Worm (Caenorhabditis elegans) whole organism, L4 larva: ENCODE data around the gene gsr-1.

Source experiments
- F44E2.7 ChIP-seq: fragments of 200-800 bp; sonication (Bioruptor generic); IDR thresholded peaks from 2 replicates; pipeline ENCODE4 v2.1.2; 2022; ENCODE audit warnings: missing genetic modification characterization, missing compliant biosample characterization
- F49E8.2 ChIP-seq: sonication (generic microtip); optimal IDR thresholded peaks from 2 replicates; lab custom pipeline; 2016; ENCODE audit warnings: missing compliant biosample characterization, mild to moderate bottlenecking, missing genetic modification characterization, borderline replicate concordance
- Y105C5A.15 ChIP-seq: fragments of 200-800 bp; sonication (Bioruptor generic); IDR thresholded peaks from 2 replicates; pipeline ENCODE4 v1.3.6; 2022; ENCODE audit warnings: missing genetic modification characterization, missing compliant biosample characterization
- Y75B8A.6 ChIP-seq: fragments of 200-800 bp; sonication (Bioruptor generic); IDR thresholded peaks from 2 replicates; pipeline ENCODE4 v1.3.6; 2022; ENCODE audit warnings: missing genetic modification reagents, missing genetic modification characterization, missing compliant biosample characterization
- ZK337.2 ChIP-seq: fragments of 200-800 bp; sonication (Bioruptor generic); IDR thresholded peaks from 2 replicates; pipeline ENCODE4 v1.3.6; 2022; ENCODE audit warnings: missing genetic modification reagents, missing genetic modification characterization, missing compliant biosample characterization
- aha-1 ChIP-seq: fragments of 150-350 bp; peaks from one replicate; lab custom pipeline; 2014; ENCODE audit warnings: missing biosample characterization, missing genetic modification characterization
- arid-1 ChIP-seq: fragments of 200-800 bp; sonication (Bioruptor generic); conservative IDR thresholded peaks from 2 replicates; pipeline ENCODE4 v1.3.6; 2022; ENCODE audit warnings: missing genetic modification reagents, missing genetic modification characterization, missing compliant biosample characterization
- attf-4 ChIP-seq: sonication (generic microtip); optimal IDR thresholded peaks from 3 replicates; lab custom pipeline; 2017; ENCODE audit warnings: missing biosample characterization, missing genetic modification characterization
- ceh-20 ChIP-seq: fragments of 200-800 bp; sonication (Bioruptor generic); IDR thresholded peaks from 2 replicates; pipeline ENCODE4 v1.3.6; 2022; ENCODE audit warnings: missing genetic modification reagents, missing genetic modification characterization, missing compliant biosample characterization
- ceh-82 ChIP-seq: sonication (generic microtip); optimal IDR thresholded peaks from 2 replicates; lab custom pipeline; 2017; ENCODE audit warnings: missing biosample characterization, missing genetic modification characterization
- daf-16 ChIP-seq, 3 experiments: sonication (generic microtip); optimal IDR thresholded peaks; 2 replicates each; lab custom pipeline; 2016 to 2017; ENCODE audit warnings: missing genetic modification characterization in 3 of 3, missing genetic modification reagents in 3 of 3, mild to moderate bottlenecking in 2 of 3, missing compliant biosample characterization in 2 of 3, missing biosample characterization in 1 of 3, moderate library complexity in 1 of 3
- daf-19 ChIP-seq: fragments of 200-800 bp; sonication (Bioruptor generic); conservative IDR thresholded peaks from 2 replicates; pipeline ENCODE4 v1.3.6; 2022; ENCODE audit warnings: missing genetic modification characterization, missing compliant biosample characterization
- dmd-6 ChIP-seq: fragments of 200-800 bp; sonication (Bioruptor generic); IDR thresholded peaks from 2 replicates; pipeline ENCODE4 v1.3.6; 2022; ENCODE audit warnings: missing genetic modification reagents, missing genetic modification characterization, missing compliant biosample characterization
- dpl-1 ChIP-seq: fragments of 150-350 bp; optimal IDR thresholded peaks from 2 replicates; lab custom pipeline; 2014; ENCODE audit warnings: missing biosample characterization, missing genetic modification reagents, missing genetic modification characterization
- egl-43 ChIP-seq: fragments of 200-800 bp; sonication (Bioruptor generic); IDR thresholded peaks from 2 replicates; pipeline ENCODE4 v1.3.6; 2022; ENCODE audit warnings: missing genetic modification reagents, missing genetic modification characterization, missing compliant biosample characterization
- hif-1 ChIP-seq, 2 experiments: sonication (generic microtip); optimal IDR thresholded peaks; 2 replicates each; lab custom pipeline; 2016 to 2017; ENCODE audit warnings: missing compliant biosample characterization in 2 of 2, missing genetic modification characterization in 2 of 2, missing genetic modification reagents in 2 of 2, missing genotype in 2 of 2, mild to moderate bottlenecking in 1 of 2
- hmg-1.1 ChIP-seq: fragments of 200-800 bp; sonication (Bioruptor generic); IDR thresholded peaks from 2 replicates; pipeline ENCODE4 v1.3.6; 2022; ENCODE audit warnings: missing genetic modification reagents, missing genetic modification characterization, missing compliant biosample characterization
- jun-1 ChIP-seq: fragments of 150-350 bp; optimal IDR thresholded peaks from 2 replicates; lab custom pipeline; 2014; ENCODE audit warnings: missing biosample characterization, missing genetic modification reagents, missing genetic modification characterization
- lim-7 ChIP-seq: fragments of 200-800 bp; sonication (Bioruptor generic); IDR thresholded peaks from 2 replicates; pipeline ENCODE4 v1.3.6; 2022; ENCODE audit warnings: missing genetic modification characterization, missing compliant biosample characterization
- lin-13 ChIP-seq: fragments of 150-350 bp; optimal IDR thresholded peaks from 2 replicates; lab custom pipeline; 2014; ENCODE audit warnings: missing biosample characterization, missing genetic modification reagents, missing genetic modification characterization
- lin-38 ChIP-seq: fragments of 200-800 bp; sonication (Bioruptor generic); IDR thresholded peaks from 2 replicates; pipeline ENCODE4 v1.3.6; 2022; ENCODE audit warnings: missing genetic modification reagents, missing genetic modification characterization, missing compliant biosample characterization
- lin-39 ChIP-seq: fragments of 150-350 bp; optimal IDR thresholded peaks from 2 replicates; lab custom pipeline; 2014; ENCODE audit warnings: missing biosample characterization, missing genetic modification reagents, missing genetic modification characterization
- lsy-2 ChIP-seq, 2 experiments: fragments of 150-350 bp in 1 of 2; sonication (generic microtip) in 1 of 2; optimal IDR thresholded peaks; 2 replicates each; lab custom pipeline; 2014 to 2017; ENCODE audit warnings: missing biosample characterization in 2 of 2, missing genetic modification characterization in 2 of 2
- mdl-1 ChIP-seq, 2 experiments: fragments of 150-350 bp in 1 of 2; sonication (generic microtip) in 1 of 2; optimal IDR thresholded peaks; 2 replicates each; lab custom pipeline; 2014 to 2017; ENCODE audit warnings: missing biosample characterization in 2 of 2, missing genetic modification characterization in 2 of 2
- mdt-29 ChIP-seq: fragments of 200-800 bp; sonication (Bioruptor generic); IDR thresholded peaks from 2 replicates; pipeline ENCODE4 v1.3.6; 2022; ENCODE audit warnings: missing genetic modification reagents, missing genetic modification characterization, missing compliant biosample characterization
- mep-1 ChIP-seq: fragments of 150-350 bp; sonication (generic microtip); optimal IDR thresholded peaks from 3 replicates; lab custom pipeline; 2014; ENCODE audit warnings: missing biosample characterization, missing genetic modification characterization
- mes-2 ChIP-seq: sonication (generic microtip); optimal IDR thresholded peaks from 2 replicates; lab custom pipeline; 2016; ENCODE audit warnings: missing genotype, mild to moderate bottlenecking, missing genetic modification characterization, missing compliant biosample characterization; ENCODE audit not compliant: poor library complexity, severe bottlenecking
- nhr-10 ChIP-seq: fragments of 150-350 bp; optimal IDR thresholded peaks from 2 replicates; lab custom pipeline; 2014; ENCODE audit warnings: missing biosample characterization, missing genetic modification characterization
- nhr-237 ChIP-seq: sonication (generic microtip); optimal IDR thresholded peaks from 2 replicates; lab custom pipeline; 2017; ENCODE audit warnings: missing biosample characterization, missing genetic modification characterization
- nhr-28 ChIP-seq: fragments of 150-350 bp; optimal IDR thresholded peaks from 2 replicates; lab custom pipeline; 2014; ENCODE audit warnings: missing biosample characterization, missing genetic modification characterization
- nhr-41 ChIP-seq: fragments of 200-800 bp; sonication (Bioruptor generic); IDR thresholded peaks from 2 replicates; pipeline ENCODE4 v1.3.6; 2022; ENCODE audit warnings: missing genetic modification reagents, missing genetic modification characterization, missing compliant biosample characterization
- nhr-48 ChIP-seq: sonication (generic microtip); optimal IDR thresholded peaks from 2 replicates; lab custom pipeline; 2016; ENCODE audit warnings: mild to moderate bottlenecking, missing genetic modification characterization, missing compliant biosample characterization
- nhr-77 ChIP-seq: fragments of 150-350 bp; optimal IDR thresholded peaks from 2 replicates; lab custom pipeline; 2014; ENCODE audit warnings: missing biosample characterization, missing genetic modification characterization
- pha-4 ChIP-seq, 2 experiments: fragments of 150-350 bp in 1 of 2; fragments of 200-800 bp in 1 of 2; sonication (Bioruptor generic) in 1 of 2; IDR thresholded peaks in 1 of 2; optimal IDR thresholded peaks in 1 of 2; 2 replicates each; pipeline versions ENCODE4 v1.3.6 to Lab custom; 2014 to 2022; ENCODE audit warnings: missing genetic modification characterization in 2 of 2, missing genetic modification reagents in 2 of 2, missing biosample characterization in 1 of 2, missing compliant biosample characterization in 1 of 2
- pqm-1 ChIP-seq: sonication (generic microtip); optimal IDR thresholded peaks from 2 replicates; lab custom pipeline; 2017; ENCODE audit warnings: missing biosample characterization, missing genetic modification characterization
- rbr-2 ChIP-seq: sonication (generic microtip); optimal IDR thresholded peaks from 2 replicates; lab custom pipeline; 2016; ENCODE audit warnings: missing genotype, missing genetic modification characterization, missing compliant biosample characterization
- set-16 ChIP-seq: fragments of 200-800 bp; sonication (Bioruptor generic); IDR thresholded peaks from 2 replicates; pipeline ENCODE4 v1.3.6; 2022; ENCODE audit warnings: missing genetic modification reagents, missing genetic modification characterization, missing compliant biosample characterization
- snpc-1.2 ChIP-seq: fragments of 200-800 bp; sonication (Bioruptor generic); IDR thresholded peaks from 2 replicates; pipeline ENCODE4 v1.3.6; 2022; ENCODE audit warnings: missing genetic modification reagents, missing genetic modification characterization, missing compliant biosample characterization
- snpc-4 ChIP-seq: fragments of 150-350 bp; optimal IDR thresholded peaks from 2 replicates; lab custom pipeline; 2014; ENCODE audit warnings: missing biosample characterization, missing genetic modification characterization
- spr-1 ChIP-seq: sonication (generic microtip); optimal IDR thresholded peaks from 2 replicates; lab custom pipeline; 2016; ENCODE audit warnings: mild to moderate bottlenecking, missing genetic modification characterization, missing compliant biosample characterization
- zfp-3 ChIP-seq: fragments of 200-800 bp; sonication (Bioruptor generic); conservative IDR thresholded peaks from 2 replicates; pipeline ENCODE4 v1.3.6; 2022; ENCODE audit warnings: missing genetic modification reagents, missing genetic modification characterization, missing compliant biosample characterization
- zip-2 ChIP-seq: fragments of 150-350 bp; optimal IDR thresholded peaks from 2 replicates; lab custom pipeline; 2014; ENCODE audit warnings: missing biosample characterization, missing genetic modification characterization
- ztf-11 ChIP-seq: fragments of 150-350 bp; optimal IDR thresholded peaks from 2 replicates; lab custom pipeline; 2014; ENCODE audit warnings: missing biosample characterization, missing genetic modification characterization

The gsr-1 gene

DNA sequence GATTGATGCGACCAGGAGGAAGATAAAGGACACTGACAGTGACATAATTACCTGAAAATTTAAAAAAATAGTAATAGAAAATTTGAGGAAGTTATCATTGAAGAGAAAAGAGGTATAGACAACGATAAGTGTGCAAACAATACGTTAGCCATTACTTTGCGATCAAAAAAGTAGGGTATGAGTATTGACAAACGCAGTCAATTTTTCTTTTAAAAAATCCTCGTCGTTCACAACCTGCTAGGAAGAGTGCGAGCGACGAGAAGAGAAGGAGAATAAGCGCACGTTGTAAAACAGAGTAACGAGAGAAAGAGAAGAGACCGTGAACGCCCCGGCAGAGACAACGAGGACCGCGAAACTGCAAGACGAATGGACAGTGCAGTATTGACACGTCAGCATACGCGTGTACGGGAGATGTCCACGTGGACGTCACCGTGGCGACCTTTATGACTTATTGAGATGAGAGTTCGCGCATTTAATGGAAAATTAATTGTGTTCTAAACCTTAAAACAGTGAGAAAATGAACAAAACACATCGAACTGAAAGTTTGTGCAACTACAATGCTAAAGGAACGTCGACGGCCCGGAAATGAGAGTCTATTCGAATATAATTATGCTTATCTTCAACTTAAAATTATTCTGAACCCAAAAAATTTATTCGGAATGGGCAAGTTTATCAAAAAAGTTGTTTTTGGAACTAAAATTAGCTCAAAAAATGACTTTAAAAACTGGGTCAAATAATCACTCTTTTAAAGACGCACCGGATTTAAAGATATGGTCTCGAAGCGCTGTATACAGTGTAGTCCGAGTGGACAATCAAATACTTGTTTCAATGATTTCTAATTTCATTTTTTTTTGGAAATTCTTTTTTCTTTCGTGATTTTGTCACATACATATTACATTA, 51.0 kb downstream of the gsr-1 start, which contains the start of the genes pdi-1 and C14B1.2 (continued):
- no peak for TF ChIP-seq lin-39 (tag; lab: Kevin White, UChicago)
- peak; percentile 59; the same call in 1 of the 2 replicates for TF ChIP-seq egl-43
- no peak for TF ChIP-seq snpc-4
- 0 out of 2 replicates have a peak, but pooled peaks have one; percentile 37 for TF ChIP-seq Y75B8A.6 (GFP tag; lab: Robert Waterston, UW)
- no peak for TF ChIP-seq snpc-1.2 (GFP tag; lab: Robert Waterston, UW)
- no peak for TF ChIP-seq aha-1 (tag; lab: Kevin White, UChicago)
- no peak for TF ChIP-seq daf-19 (GFP tag; lab: Robert Waterston, UW)
- peak; percentile 64 for TF ChIP-seq mep-1 (tag; lab: Kevin White, UChicago)
- no peak for TF ChIP-seq F49E8.2
- peak; percentile 40 for TF ChIP-seq pqm-1 (tag; lab: Kevin White, UChicago)
- no peak for TF ChIP-seq nhr-10 (tag; lab: Kevin White, UChicago)
- 0 out of 2 replicates have a peak, but pooled peaks have one; percentile 55 for TF ChIP-seq lim-7 (GFP tag; lab: Robert Waterston, UW)
- no peak for TF ChIP-seq daf-16 (GFP tag; optimal IDR thresholded peaks at IDR 0.05; lab: Kevin White, UChicago)
- TF ChIP-seq daf-16 (tag; optimal IDR thresholded peaks at IDR 0.05; lab: Kevin White, UChicago) = peak; percentile 2
- TF ChIP-seq zip-2 (tag; lab: Kevin White, UChicago) = no peak
- TF ChIP-seq rbr-2 (tag; lab: Kevin White, UChicago) = peak; percentile 34
- peak; percentile 54 for TF ChIP-seq nhr-48
- TF ChIP-seq nhr-28 = peak; percentile 55
- peak; percentile 66; the same call in 1 of the 2 replicates for TF ChIP-seq hmg-1.1 (GFP tag; lab: Robert Waterston, UW)
- TF ChIP-seq mdl-1 (tag; optimal IDR thresholded peaks at IDR 0.05; lab: Kevin White, UChicago) = peak; percentile 75 to 89
- no peak for TF ChIP-seq attf-4
- no peak for TF ChIP-seq ceh-82
- 0 out of 2 replicates have a peak, but pooled peaks have one; percentile 22 for TF ChIP-seq ceh-20 (GFP tag; lab: Robert Waterston, UW)
- peak; percentile 64 for TF ChIP-seq lin-38
- peak; percentile 59 for TF ChIP-seq lin-13 (GFP tag; lab: Kevin White, UChicago)
- peak; percentile 28 for TF ChIP-seq spr-1 (tag; lab: Kevin White, UChicago)
- TF ChIP-seq mes-2 (tag; lab: Kevin White, UChicago) = peak; percentile 35
- TF ChIP-seq lsy-2 (tag; optimal IDR thresholded peaks at IDR 0.05; lab: Kevin White, UChicago) = peak in 1 of 2 experiments; percentile 71
- no peak for TF ChIP-seq jun-1 (tag; lab: Kevin White, UChicago)
- TF ChIP-seq Y105C5A.15 (GFP tag; lab: Robert Waterston, UW) = no peak
- TF ChIP-seq ztf-11 (tag; lab: Kevin White, UChicago) = no peak
- peak; percentile 4; the same call in 1 of the 2 replicates for TF ChIP-seq set-16 (GFP tag; lab: Robert Waterston, UW)
- peak; percentile 63; the same call in 1 of the 2 replicates for TF ChIP-seq zfp-3 (GFP tag; lab: Robert Waterston, UW)
- peak; percentile 35 for TF ChIP-seq nhr-77 (tag; lab: Kevin White, UChicago)
- TF ChIP-seq nhr-237 (tag; lab: Kevin White, UChicago) = no peak
- no peak for TF ChIP-seq F44E2.7 (GFP tag; lab: Robert Waterston, UW)
- TF ChIP-seq nhr-41 (GFP tag; lab: Robert Waterston, UW) = peak; percentile 64; the same call in 1 of the 2 replicates
- TF ChIP-seq dmd-6 (GFP tag; lab: Robert Waterston, UW) = peak; percentile 74
- TF ChIP-seq hif-1 (tag; optimal IDR thresholded peaks at IDR 0.05; lab: Kevin White, UChicago) = peak in 1 of 2 experiments; percentile 41
- peak; percentile 56 for TF ChIP-seq dpl-1 (GFP tag; lab: Kevin White, UChicago)
- peak; percentile 51; the same call in 1 of the 2 replicates for TF ChIP-seq arid-1 (GFP tag; lab: Robert Waterston, UW)
- no peak for TF ChIP-seq mdt-29 (GFP tag; lab: Robert Waterston, UW)
- TF ChIP-seq ZK337.2 = no peak
- TF ChIP-seq pha-4 (GFP tag; IDR thresholded peaks at IDR 0.05; lab: Robert Waterston, UW) = peak; percentile 54; the same call in 1 of the 2 replicates
- TF ChIP-seq pha-4 (tag; optimal IDR thresholded peaks at IDR 0.05; lab: Kevin White, UChicago) = no peak
